Worm (Caenorhabditis elegans) whole organism, late embryonic: ENCODE data around the gene nhr-216.

Source experiments
- C08G9.2 ChIP-seq: sonication (generic microtip); optimal IDR thresholded peaks from 2 replicates; lab custom pipeline; 2016; ENCODE audit warnings: mild to moderate bottlenecking, missing genetic modification characterization, moderate library complexity, missing compliant biosample characterization
- ahr-1 ChIP-seq: sonication (generic microtip); optimal IDR thresholded peaks from 2 replicates; lab custom pipeline; 2016; ENCODE audit warnings: missing genetic modification characterization, missing compliant biosample characterization
- ama-1 ChIP-seq: fragments of 150-350 bp; optimal IDR thresholded peaks from 2 replicates; lab custom pipeline; 2014
- ceh-14 ChIP-seq: sonication (generic microtip); optimal IDR thresholded peaks from 2 replicates; lab custom pipeline; 2016; ENCODE audit warnings: missing genotype, missing genetic modification characterization, missing compliant biosample characterization
- ceh-24 ChIP-seq: sonication (generic microtip); optimal IDR thresholded peaks from 2 replicates; lab custom pipeline; 2016; ENCODE audit warnings: mild to moderate bottlenecking, missing genetic modification characterization, missing compliant biosample characterization
- ceh-31 ChIP-seq: sonication (generic microtip); optimal IDR thresholded peaks from 2 replicates; lab custom pipeline; 2016; ENCODE audit warnings: missing genetic modification characterization, missing compliant biosample characterization
- ceh-34 ChIP-seq: sonication (generic microtip); optimal IDR thresholded peaks from 2 replicates; lab custom pipeline; 2016; ENCODE audit warnings: mild to moderate bottlenecking, missing genetic modification characterization, missing compliant biosample characterization
- ceh-45 ChIP-seq: fragments of 200-800 bp; sonication (Bioruptor generic); IDR thresholded peaks from 2 replicates; pipeline ENCODE4 v1.3.6; 2022; ENCODE audit warnings: missing genetic modification reagents, missing genetic modification characterization, missing compliant biosample characterization
- ceh-48 ChIP-seq: sonication (generic microtip); optimal IDR thresholded peaks from 2 replicates; lab custom pipeline; 2016; ENCODE audit warnings: missing genetic modification characterization, inconsistent platforms, missing compliant biosample characterization
- ceh-6 ChIP-seq: fragments of 200-800 bp; sonication (Bioruptor generic); optimal IDR thresholded peaks from 2 replicates; lab custom pipeline; 2018; ENCODE audit warnings: mild to moderate bottlenecking, missing genetic modification characterization, missing compliant biosample characterization
- che-1 ChIP-seq: sonication (generic microtip); optimal IDR thresholded peaks from 2 replicates; lab custom pipeline; 2016; ENCODE audit warnings: mild to moderate bottlenecking, missing genetic modification characterization, missing compliant biosample characterization
- elt-2 ChIP-seq: sonication (generic microtip); optimal IDR thresholded peaks from 2 replicates; lab custom pipeline; 2016; ENCODE audit warnings: missing genetic modification reagents, missing genetic modification characterization, missing compliant biosample characterization
- elt-4 ChIP-seq: sonication (generic microtip); optimal IDR thresholded peaks from 2 replicates; lab custom pipeline; 2016; ENCODE audit warnings: missing genetic modification characterization, missing compliant biosample characterization
- eyg-1 ChIP-seq: sonication (generic microtip); optimal IDR thresholded peaks from 2 replicates; lab custom pipeline; 2016; ENCODE audit warnings: missing genotype, missing genetic modification characterization, missing compliant biosample characterization
- fkh-6 ChIP-seq: sonication (generic microtip); optimal IDR thresholded peaks from 2 replicates; lab custom pipeline; 2016; ENCODE audit warnings: missing genetic modification characterization, missing compliant biosample characterization
- hlh-15 ChIP-seq: sonication (generic microtip); optimal IDR thresholded peaks from 2 replicates; lab custom pipeline; 2016; ENCODE audit warnings: missing genetic modification characterization, missing compliant biosample characterization
- hlh-30 ChIP-seq: sonication (generic microtip); optimal IDR thresholded peaks from 2 replicates; lab custom pipeline; 2017; ENCODE audit warnings: antibody characterized with exemption, missing genetic modification characterization, missing compliant biosample characterization; ENCODE audit not compliant: insufficient read depth
- lim-6 ChIP-seq: sonication (generic microtip); optimal IDR thresholded peaks from 2 replicates; lab custom pipeline; 2016; ENCODE audit warnings: missing genetic modification characterization, missing compliant biosample characterization
- lin-11 ChIP-seq: fragments of 200-800 bp; sonication (Bioruptor generic); optimal IDR thresholded peaks from 2 replicates; lab custom pipeline; 2018; ENCODE audit warnings: mild to moderate bottlenecking, missing genetic modification characterization, missing compliant biosample characterization
- madf-2 ChIP-seq: sonication (generic microtip); optimal IDR thresholded peaks from 2 replicates; lab custom pipeline; 2017; ENCODE audit warnings: missing genetic modification characterization, missing compliant biosample characterization
- nfya-1 ChIP-seq: sonication (generic microtip); optimal IDR thresholded peaks from 2 replicates; lab custom pipeline; 2017; ENCODE audit warnings: missing genetic modification characterization, mild to moderate bottlenecking, missing compliant biosample characterization, antibody characterized with exemption, moderate library complexity
- npax-4 ChIP-seq: sonication (generic microtip); optimal IDR thresholded peaks from 2 replicates; lab custom pipeline; 2016; ENCODE audit warnings: missing genetic modification characterization, missing compliant biosample characterization
- pha-4 ChIP-seq: fragments of 150-350 bp; optimal IDR thresholded peaks from 2 replicates; lab custom pipeline; 2018; ENCODE audit warnings: missing biosample characterization, missing genetic modification reagents, missing genetic modification characterization
- pqm-1 ChIP-seq: sonication (generic microtip); optimal IDR thresholded peaks from 2 replicates; lab custom pipeline; 2016; ENCODE audit warnings: missing genetic modification characterization, missing compliant biosample characterization
- pros-1 ChIP-seq: fragments of 150-350 bp; optimal IDR thresholded peaks from 2 replicates; lab custom pipeline; 2014; ENCODE audit warnings: missing biosample characterization, missing genetic modification reagents, missing genetic modification characterization
- sox-4 ChIP-seq: sonication (generic microtip); optimal IDR thresholded peaks from 2 replicates; lab custom pipeline; 2017; ENCODE audit warnings: mild to moderate bottlenecking, missing genetic modification characterization, inconsistent platforms, missing compliant biosample characterization
- syd-9 ChIP-seq: sonication (generic microtip); optimal IDR thresholded peaks from 2 replicates; lab custom pipeline; 2016; ENCODE audit warnings: mild to moderate bottlenecking, missing genetic modification characterization, moderate library complexity, missing compliant biosample characterization
- ttx-3 ChIP-seq: sonication (generic microtip); optimal IDR thresholded peaks from 2 replicates; lab custom pipeline; 2016; ENCODE audit warnings: missing genetic modification reagents, missing genetic modification characterization, missing compliant biosample characterization
- unc-3 ChIP-seq, 2 experiments: fragments of 200-800 bp in 1 of 2; sonication (Bioruptor generic) in 1 of 2; sonication (generic microtip) in 1 of 2; conservative IDR thresholded peaks in 1 of 2; optimal IDR thresholded peaks in 1 of 2; 2 replicates each; pipeline versions ENCODE4 v1.3.6 to Lab custom; 2016 to 2022; ENCODE audit warnings: missing compliant biosample characterization in 2 of 2, missing genetic modification characterization in 2 of 2, missing genetic modification reagents in 1 of 2
- unc-42 ChIP-seq: sonication (generic microtip); optimal IDR thresholded peaks from 2 replicates; lab custom pipeline; 2016; ENCODE audit warnings: missing genotype, missing genetic modification characterization, missing compliant biosample characterization

nhr-216 gene

DNA sequence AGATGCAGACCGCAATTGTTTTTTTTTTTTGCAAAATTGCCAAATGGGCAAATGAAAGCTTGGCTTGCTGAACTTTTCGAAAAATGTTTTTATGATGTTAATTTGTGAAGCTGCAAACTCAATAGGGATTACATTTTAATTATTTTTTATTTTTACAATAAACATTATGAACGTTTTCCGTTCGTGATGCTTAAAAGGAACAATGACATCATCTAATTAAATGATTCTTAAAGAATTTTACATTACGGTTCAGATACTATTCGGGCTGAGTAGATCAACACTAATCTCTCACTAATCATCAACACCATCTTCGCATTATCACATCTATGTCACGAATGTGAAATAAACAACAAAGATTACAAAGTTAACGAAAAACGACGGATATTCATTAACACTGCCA, 46.2 kb downstream of the nhr-216 start, which contains the start of gene C10G8.3:
Gene C10G8.3 (plus strand): TSS at position 301 of the 400 bp plus-strand sequence.
- TF ChIP-seq ceh-24 (tag; lab: Kevin White, UChicago) (no peak), ceh-31 (no peak), ceh-45 (GFP tag; lab: Robert Waterston, UW) (no peak), ceh-14 (tag; lab: Kevin White, UChicago) (no peak), ama-1 (lab: Kevin White, UChicago) (no peak), pros-1 (tag; lab: Kevin White, UChicago) (no peak), C08G9.2 (tag; lab: Kevin White, UChicago) (no peak), nfya-1 (tag; lab: Kevin White, UChicago) (no peak), npax-4 (tag; lab: Kevin White, UChicago) (no peak), ceh-34 (tag; lab: Kevin White, UChicago) (no peak), ttx-3 (tag; lab: Kevin White, UChicago) (no peak), hlh-15 (tag; lab: Kevin White, UChicago) (no peak)

DNA sequence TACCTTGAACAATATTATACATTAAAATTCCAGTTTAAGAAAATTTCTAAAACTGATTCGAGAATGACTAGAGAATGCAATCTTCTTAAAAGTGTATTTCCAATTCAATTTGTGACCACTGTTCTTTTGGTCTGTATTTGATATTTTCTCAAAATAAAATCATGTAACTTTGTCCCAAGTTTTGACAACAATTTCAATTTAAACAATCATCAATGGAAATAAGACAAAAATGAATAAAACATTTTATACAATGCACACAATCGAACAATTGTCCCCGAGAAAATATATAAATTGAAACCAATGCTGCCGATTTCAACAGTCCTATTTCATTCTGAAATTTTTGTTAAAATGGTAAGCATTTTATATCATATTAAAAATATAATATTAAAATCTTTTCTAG, 47.0 kb downstream of the nhr-216 start, which contains the start of gene C10G8.4:
Gene C10G8.4 (plus strand): TSS at position 301 of the 400 bp plus-strand sequence.
- TF ChIP-seq ttx-3 (tag; lab: Kevin White, UChicago) (no peak), pros-1 (tag; lab: Kevin White, UChicago) (no peak), unc-42 (tag; lab: Kevin White, UChicago) (no peak), eyg-1 (no peak), pqm-1 (tag; lab: Kevin White, UChicago) (no peak), lim-6 (tag; lab: Kevin White, UChicago) (no peak), madf-2 (tag; lab: Kevin White, UChicago) (no peak), ceh-6 (GFP tag; lab: Kevin White, UChicago) (no peak), elt-2 (tag; lab: Kevin White, UChicago) (no peak), unc-3 (GFP tag; conservative IDR thresholded peaks at IDR 0.05; lab: Robert Waterston, UW) (no peak), unc-3 (tag; optimal IDR thresholded peaks at IDR 0.05; lab: Kevin White, UChicago) (no peak), sox-4 (tag; lab: Kevin White, UChicago) (no peak)

DNA sequence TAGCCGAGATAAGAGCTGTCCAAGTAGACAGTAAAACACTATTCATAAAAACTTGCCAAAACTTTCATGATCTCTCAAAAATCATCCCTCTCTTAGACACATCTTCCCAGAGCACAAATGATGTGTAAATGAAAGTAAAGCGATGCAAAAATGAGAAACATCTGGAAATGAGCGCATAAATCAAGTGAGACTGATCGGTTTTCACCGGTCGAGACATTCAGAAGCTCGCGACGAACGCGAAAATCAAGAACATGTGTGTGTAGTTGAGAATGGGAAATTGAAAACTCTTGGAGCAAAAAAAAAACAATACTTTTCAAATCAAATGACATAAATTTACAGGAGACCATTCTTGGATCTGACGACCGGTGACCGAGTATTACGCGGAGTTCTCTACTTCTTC, 54.3 kb downstream of the nhr-216 start:
- TF ChIP-seq fkh-6 (tag; lab: Kevin White, UChicago): no peak
- TF ChIP-seq ceh-34 (tag; lab: Kevin White, UChicago): no peak
- TF ChIP-seq elt-4 (tag; lab: Kevin White, UChicago): no peak
- no peak for TF ChIP-seq lin-11 (tag; lab: Kevin White, UChicago)
- no peak for TF ChIP-seq pros-1 (tag; lab: Kevin White, UChicago)
- no peak for TF ChIP-seq ceh-48
- no peak for TF ChIP-seq ahr-1 (tag; lab: Kevin White, UChicago)
- TF ChIP-seq nfya-1 (tag; lab: Kevin White, UChicago): no peak
- TF ChIP-seq unc-3 (GFP tag; conservative IDR thresholded peaks at IDR 0.05; lab: Robert Waterston, UW): no peak
- TF ChIP-seq unc-3 (tag; optimal IDR thresholded peaks at IDR 0.05; lab: Kevin White, UChicago): no peak
- no peak for TF ChIP-seq syd-9 (tag; lab: Kevin White, UChicago)
- TF ChIP-seq sox-4 (tag; lab: Kevin White, UChicago): no peak
- TF ChIP-seq hlh-30: no peak
- no peak for TF ChIP-seq pha-4
- TF ChIP-seq che-1 (tag; lab: Kevin White, UChicago): no peak
